Fruit fly (Drosophila melanogaster): Measurements from ENCODE around the gene CG32262.

Gene CG32262

DNA sequence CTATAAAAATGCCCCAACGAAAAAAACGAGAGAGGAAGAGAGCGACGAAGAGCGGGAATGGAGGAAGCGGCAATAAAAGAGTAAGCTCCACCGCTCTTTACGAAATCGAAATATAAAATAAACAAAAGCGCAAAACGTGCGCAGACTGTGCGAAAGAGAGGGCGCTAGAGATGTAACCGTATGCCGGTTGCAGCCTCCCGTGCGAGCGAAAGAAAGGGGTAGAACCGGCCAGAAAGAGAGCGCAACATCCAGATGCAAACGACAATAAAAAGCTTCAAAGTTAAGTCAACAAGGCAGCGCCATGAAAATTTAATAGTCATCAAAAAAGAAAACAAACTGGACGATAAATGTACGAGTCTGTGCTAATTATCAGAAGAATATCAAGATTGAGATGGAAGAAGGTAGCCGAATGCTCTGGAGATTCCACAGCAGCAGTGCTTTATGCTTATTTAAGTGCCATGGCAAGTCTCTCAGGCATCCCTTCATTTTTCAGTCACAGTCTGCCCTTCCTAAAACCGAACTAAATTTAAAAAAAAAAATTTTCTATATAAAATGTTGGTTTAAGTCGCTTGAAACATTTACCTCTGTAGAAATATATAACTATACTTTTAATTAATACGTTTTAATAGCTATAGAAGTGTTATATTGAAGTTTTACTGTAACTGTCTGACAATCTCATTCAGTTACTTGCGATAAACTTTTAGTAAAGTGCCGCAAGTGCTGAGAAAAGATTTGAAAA lies 44.0 kb downstream of the CG32262 start (continued):
- peak; percentile 3 for TF ChIP-seq corto (GFP tag; optimal IDR thresholded peaks at IDR 0.05)
- peak; percentile 89 for TF ChIP-seq row (GFP tag; IDR thresholded peaks at IDR 0.05)
- TF ChIP-seq Jarid2 (GFP tag; optimal IDR thresholded peaks at IDR 0.05) = peak; percentile 25
- peak; percentile 49 for TF ChIP-seq kni (GFP tag; optimal IDR thresholded peaks at IDR 0.05)
- peak; percentile 15 for TF ChIP-seq CG6254 (GFP tag; optimal IDR thresholded peaks at IDR 0.05)
- no peak for TF ChIP-seq CG2202 (tag; optimal IDR thresholded peaks at IDR 0.05)
- no peak for TF ChIP-seq CG4360 (GFP tag; IDR thresholded peaks at IDR 0.05)
- TF ChIP-seq amos (GFP tag; IDR thresholded peaks at IDR 0.05; ENCODE audit: partially characterized antibody) = no peak; the same call in 1 of the 2 replicates
- TF ChIP-seq CG7839 (tag; optimal IDR thresholded peaks at IDR 0.05) = peak; percentile 85
- TF ChIP-seq lbe (GFP tag; optimal IDR thresholded peaks at IDR 0.05) = no peak
- no peak for TF ChIP-seq bigmax (GFP tag; optimal IDR thresholded peaks at IDR 0.05)
- TF ChIP-seq dmrt99B (tag; optimal IDR thresholded peaks at IDR 0.05) = peak; percentile 89
- no peak for TF ChIP-seq CG14860 (GFP tag; IDR thresholded peaks at IDR 0.05; ENCODE audit: partially characterized antibody)
- TF ChIP-seq CG10431 (GFP tag; optimal IDR thresholded peaks at IDR 0.05) = peak; percentile 31
- peak; percentile 42 for TF ChIP-seq slou (GFP tag; optimal IDR thresholded peaks at IDR 0.05)
- peak; percentile 86 for TF ChIP-seq gem (tag; optimal IDR thresholded peaks at IDR 0.05)
- TF ChIP-seq cg (GFP tag; optimal IDR thresholded peaks at IDR 0.05) = no peak
- peak; percentile 28 for TF ChIP-seq onecut (GFP tag; IDR thresholded peaks at IDR 0.05)
- no peak for TF ChIP-seq Sry-β (GFP tag; optimal IDR thresholded peaks at IDR 0.05)
- no peak for TF ChIP-seq kay (GFP tag; optimal IDR thresholded peaks at IDR 0.05)
- no peak for TF ChIP-seq hth (optimal IDR thresholded peaks at IDR 0.05)
- no peak for TF ChIP-seq zf30C (GFP tag; optimal IDR thresholded peaks at IDR 0.05)
- TF ChIP-seq CG10654 (GFP tag; optimal IDR thresholded peaks at IDR 0.05) = peak; percentile 35
- peak; percentile 17 for TF ChIP-seq pho (GFP tag; optimal IDR thresholded peaks at IDR 0.05)
- TF ChIP-seq hbn (GFP tag; IDR thresholded peaks at IDR 0.05; ENCODE audit: partially characterized antibody) = no peak
- TF ChIP-seq CG13624 (GFP tag; optimal IDR thresholded peaks at IDR 0.05) = peak; percentile 21
- TF ChIP-seq Spps (tag; optimal IDR thresholded peaks at IDR 0.05) = no peak
- no peak for TF ChIP-seq CG15479 (GFP tag; optimal IDR thresholded peaks at IDR 0.05)
- TF ChIP-seq CG9727 (GFP tag; optimal IDR thresholded peaks at IDR 0.05) = peak; percentile 75
- peak in 1 of 2 experiments; percentile 39 for TF ChIP-seq Eip74EF (GFP tag; optimal IDR thresholded peaks at IDR 0.05)
- TF ChIP-seq ERR (GFP tag; optimal IDR thresholded peaks at IDR 0.05) = no peak
- TF ChIP-seq disco-r (GFP tag; optimal IDR thresholded peaks at IDR 0.05) = no peak
- no peak for TF ChIP-seq Usf (GFP tag; optimal IDR thresholded peaks at IDR 0.05)
- TF ChIP-seq ap (GFP tag; IDR thresholded peaks at IDR 0.05) = peak; percentile 56
- peak; percentile 9 for TF ChIP-seq CG11398 (GFP tag; optimal IDR thresholded peaks at IDR 0.05)
- peak; percentile 21; the same call in 1 of the 2 replicates for TF ChIP-seq CG31224 (GFP tag; IDR thresholded peaks at IDR 0.05)
- TF ChIP-seq gsb-n (tag; optimal IDR thresholded peaks at IDR 0.05) = peak; percentile 20
- no peak for TF ChIP-seq inv (GFP tag; IDR thresholded peaks at IDR 0.05; ENCODE audit: partially characterized antibody)
- TF ChIP-seq dm (GFP tag; optimal IDR thresholded peaks at IDR 0.05) = no peak
- peak; percentile 37; the same call in 1 of the 2 replicates for TF ChIP-seq CG6272 (GFP tag; IDR thresholded peaks at IDR 0.05)
- peak; percentile 48 for TF ChIP-seq CG15514 (GFP tag; optimal IDR thresholded peaks at IDR 0.05)
- peak; percentile 72 for TF ChIP-seq Xbp1 (GFP tag; optimal IDR thresholded peaks at IDR 0.05)
- peak; percentile 89 for TF ChIP-seq slbo (GFP tag; IDR thresholded peaks at IDR 0.05)
- TF ChIP-seq CG4617 (GFP tag; optimal IDR thresholded peaks at IDR 0.05; ENCODE audit: borderline replicate concordance) = no peak
- TF ChIP-seq tin (GFP tag; optimal IDR thresholded peaks at IDR 0.05) = peak; percentile 27
- no peak for TF ChIP-seq CG7271 (tag; optimal IDR thresholded peaks at IDR 0.05)
- peak; percentile 60 for TF ChIP-seq wdn (GFP tag; IDR thresholded peaks at IDR 0.05)
- peak; percentile 25 for TF ChIP-seq pfk (GFP tag; optimal IDR thresholded peaks at IDR 0.05)
- TF ChIP-seq CG32772 (GFP tag; IDR thresholded peaks at IDR 0.05) = peak; percentile 76
